Fruit fly (Drosophila melanogaster) whole organism, embryonic: ENCODE results near the gene CG2120.
A peak's percentile ranks its signal among the peaks of the same experiment; 100 is the strongest.

Experiments
- Awh ChIP-seq: fragments of 200-800 bp; sonication (Bioruptor generic); IDR thresholded peaks from 2 replicates; pipeline ENCODE4, ENCODE4 v1.3.6; 2022; ENCODE audit warnings: missing biosample characterization, missing genetic modification characterization
- B-H1 ChIP-seq: fragments of 200-800 bp; sonication (Bioruptor generic); IDR thresholded peaks from 3 replicates; pipeline ENCODE4 v1.3.6; 2022; ENCODE audit warnings: missing biosample characterization, missing genetic modification characterization
- BtbVII ChIP-seq: fragments of 200-800 bp; sonication (Bioruptor generic); optimal IDR thresholded peaks from 3 replicates; lab custom pipeline; 2017; ENCODE audit warnings: missing biosample characterization, mild to moderate bottlenecking, missing genetic modification characterization
- CG10209 ChIP-seq: fragments of 200-800 bp; sonication (Bioruptor generic); optimal IDR thresholded peaks from 3 replicates; lab custom pipeline; 2017; ENCODE audit warnings: missing biosample characterization, mild to moderate bottlenecking, missing genetic modification characterization, missing genetic modification reagents
- CG10267 ChIP-seq: fragments of 200-800 bp; sonication (Bioruptor generic); optimal IDR thresholded peaks from 2 replicates; lab custom pipeline; 2018; ENCODE audit warnings: missing biosample characterization, mild to moderate bottlenecking, missing genetic modification characterization, moderate library complexity
- CG10274 ChIP-seq: fragments of 200-800 bp; sonication (Bioruptor generic); optimal IDR thresholded peaks from 3 replicates; lab custom pipeline; 2017; ENCODE audit warnings: missing biosample characterization, mild to moderate bottlenecking, missing genetic modification characterization
- CG10462 ChIP-seq: fragments of 200-800 bp; sonication (Bioruptor generic); optimal IDR thresholded peaks from 2 replicates; lab custom pipeline; 2016; ENCODE audit warnings: missing biosample characterization, missing genetic modification characterization
- CG11085 ChIP-seq: fragments of 200-800 bp; sonication (Bioruptor generic); IDR thresholded peaks from 2 replicates; pipeline ENCODE4 v1.3.6; 2022; ENCODE audit warnings: missing biosample characterization, missing genetic modification characterization
- CG11247 ChIP-seq: fragments of 200-800 bp; sonication (Bioruptor generic); IDR thresholded peaks from 2 replicates; pipeline ENCODE4 v1.3.6; 2022; ENCODE audit warnings: missing biosample characterization, missing genetic modification characterization
- CG11456 ChIP-seq: fragments of 200-800 bp; sonication (Bioruptor generic); IDR thresholded peaks from 3 replicates; pipeline ENCODE4 v1.3.6; 2022; ENCODE audit warnings: missing biosample characterization, missing genetic modification characterization
- CG12155 ChIP-seq: fragments of 200-800 bp; sonication (Bioruptor generic); optimal IDR thresholded peaks from 3 replicates; lab custom pipeline; 2016; ENCODE audit warnings: missing biosample characterization, missing genetic modification characterization
- CG14710 ChIP-seq: fragments of 200-800 bp; sonication (Bioruptor generic); optimal IDR thresholded peaks from 3 replicates; lab custom pipeline; 2019; ENCODE audit warnings: missing biosample characterization, mild to moderate bottlenecking, missing genetic modification characterization, moderate library complexity
- CG15073 ChIP-seq: fragments of 200-800 bp; sonication (Bioruptor generic); optimal IDR thresholded peaks from 2 replicates; lab custom pipeline; 2016; ENCODE audit warnings: missing biosample characterization, missing genetic modification characterization
- CG15479 ChIP-seq: fragments of 200-800 bp; sonication (Bioruptor generic); optimal IDR thresholded peaks from 3 replicates; lab custom pipeline; 2019; ENCODE audit warnings: missing biosample characterization, mild to moderate bottlenecking, missing genetic modification characterization, moderate library complexity
- CG1603 ChIP-seq: fragments of 200-800 bp; sonication (Bioruptor generic); optimal IDR thresholded peaks from 2 replicates; lab custom pipeline; 2019; ENCODE audit warnings: missing biosample characterization, mild to moderate bottlenecking, missing genetic modification characterization, moderate library complexity
- CG18619 ChIP-seq: fragments of 200-800 bp; sonication (Bioruptor generic); optimal IDR thresholded peaks from 3 replicates; lab custom pipeline; 2017; ENCODE audit warnings: missing biosample characterization, mild to moderate bottlenecking, missing genetic modification characterization
- CG31224 ChIP-seq: fragments of 200-800 bp; sonication (Bioruptor generic); IDR thresholded peaks from 2 replicates; pipeline ENCODE4 v1.3.6; 2022; ENCODE audit warnings: missing biosample characterization, missing genetic modification characterization
- CG32772 ChIP-seq: fragments of 200-800 bp; sonication (Bioruptor generic); IDR thresholded peaks from 2 replicates; pipeline ENCODE4 v1.3.6; 2022; ENCODE audit warnings: missing biosample characterization, missing genetic modification characterization
- CG43689 ChIP-seq: fragments of 200-800 bp; sonication (Bioruptor generic); IDR thresholded peaks from 2 replicates; pipeline ENCODE4 v1.3.6; 2022; ENCODE audit warnings: missing biosample characterization, missing genetic modification characterization
- CG4820 ChIP-seq: fragments of 200-800 bp; sonication (Bioruptor generic); optimal IDR thresholded peaks from 3 replicates; lab custom pipeline; 2016; ENCODE audit warnings: missing biosample characterization, missing genetic modification characterization
- CG8388 ChIP-seq: fragments of 200-800 bp; sonication (Bioruptor generic); optimal IDR thresholded peaks from 2 replicates; lab custom pipeline; 2019; ENCODE audit warnings: missing biosample characterization, mild to moderate bottlenecking, missing genetic modification characterization, moderate library complexity
- CG9609 ChIP-seq: fragments of 200-800 bp; sonication (Bioruptor generic); optimal IDR thresholded peaks from 3 replicates; lab custom pipeline; 2016; ENCODE audit warnings: missing biosample characterization, missing genetic modification characterization
- Camta ChIP-seq: fragments of 200-800 bp; sonication (Bioruptor generic); optimal IDR thresholded peaks from 2 replicates; lab custom pipeline; 2016; ENCODE audit warnings: missing biosample characterization, missing genetic modification characterization
- E2f2 ChIP-seq: fragments of 200-800 bp; sonication (Bioruptor generic); IDR thresholded peaks from 2 replicates; pipeline ENCODE4 v1.3.6; 2022; ENCODE audit warnings: missing biosample characterization, missing genetic modification characterization
- Fer2 ChIP-seq: fragments of 200-800 bp; sonication (Bioruptor generic); optimal IDR thresholded peaks from 2 replicates; lab custom pipeline; 2018; ENCODE audit warnings: missing biosample characterization, mild to moderate bottlenecking, missing genetic modification characterization, moderate library complexity
- Max ChIP-seq: fragments of 200-800 bp; sonication (Bioruptor generic); optimal IDR thresholded peaks from 2 replicates; lab custom pipeline; 2016; ENCODE audit warnings: missing biosample characterization, mild to moderate bottlenecking, missing genetic modification characterization
- Med ChIP-seq: fragments of 200-800 bp; sonication (Bioruptor generic); peaks from one replicate; lab custom pipeline; 2016; ENCODE audit warnings: missing biosample characterization, missing genetic modification characterization, mild to moderate bottlenecking, inconsistent platforms, moderate library complexity
- Myb ChIP-seq: fragments of 200-800 bp; sonication (Bioruptor generic); optimal IDR thresholded peaks from 2 replicates; lab custom pipeline; 2016; ENCODE audit warnings: missing biosample characterization, missing genetic modification characterization
- Side ChIP-seq: fragments of 200-800 bp; sonication (Bioruptor generic); optimal IDR thresholded peaks from 2 replicates; lab custom pipeline; 2016; ENCODE audit warnings: missing biosample characterization, missing genetic modification characterization
- Sin3A ChIP-seq: fragments of >200 bp; optimal IDR thresholded peaks from 2 replicates; lab custom pipeline; 2018
- Six4 ChIP-seq: fragments of 200-800 bp; sonication (Bioruptor generic); optimal IDR thresholded peaks from 2 replicates; lab custom pipeline; 2016; ENCODE audit warnings: missing biosample characterization, missing genetic modification characterization
- Trl ChIP-seq, 3 experiments: fragments of >200 bp in 2 of 3; fragments of 200-800 bp in 1 of 3; sonication (Bioruptor generic) in 1 of 3; optimal IDR thresholded peaks; 2 replicates in 1 of 3; 3 replicates in 2 of 3; lab custom pipeline; 2016 to 2017; ENCODE audit warnings: missing biosample characterization in 1 of 3, missing genetic modification characterization in 1 of 3
- Xbp1 ChIP-seq: fragments of 200-800 bp; sonication (Bioruptor generic); optimal IDR thresholded peaks from 3 replicates; lab custom pipeline; 2016; ENCODE audit warnings: missing biosample characterization, mild to moderate bottlenecking, missing genetic modification characterization
- ase ChIP-seq: fragments of 200-800 bp; sonication (Bioruptor generic); IDR thresholded peaks from 3 replicates; pipeline ENCODE4 v1.3.6; 2022; ENCODE audit warnings: missing biosample characterization, missing genetic modification characterization
- crp ChIP-seq, 2 experiments: fragments of 200-800 bp; sonication (Bioruptor generic); optimal IDR thresholded peaks; 2 replicates in 1 of 2; 3 replicates in 1 of 2; lab custom pipeline; 2017; ENCODE audit warnings: missing biosample characterization in 2 of 2, missing genetic modification characterization in 2 of 2, mild to moderate bottlenecking in 1 of 2, moderate library complexity in 1 of 2
- dm ChIP-seq: fragments of 200-800 bp; sonication (Bioruptor generic); optimal IDR thresholded peaks from 3 replicates; lab custom pipeline; 2016; ENCODE audit warnings: missing biosample characterization, missing genetic modification characterization
- dmrt99B ChIP-seq: fragments of 200-800 bp; sonication (Bioruptor generic); optimal IDR thresholded peaks from 2 replicates; lab custom pipeline; 2018; ENCODE audit warnings: missing biosample characterization, mild to moderate bottlenecking, missing genetic modification characterization, moderate library complexity
- fd64A ChIP-seq: fragments of 200-800 bp; sonication (Bioruptor generic); optimal IDR thresholded peaks from 3 replicates; lab custom pipeline; 2018; ENCODE audit warnings: missing biosample characterization, mild to moderate bottlenecking, missing genetic modification characterization
- gro ChIP-seq: fragments of 200-800 bp; sonication (Bioruptor generic); optimal IDR thresholded peaks from 2 replicates; lab custom pipeline; 2016; ENCODE audit warnings: missing biosample characterization, missing genetic modification characterization
- ham ChIP-seq: fragments of 200-800 bp; sonication (Bioruptor generic); IDR thresholded peaks from 2 replicates; pipeline ENCODE4 v1.3.6; 2022; ENCODE audit warnings: missing biosample characterization, missing genetic modification characterization
- inv ChIP-seq: fragments of 200-800 bp; sonication (Bioruptor generic); IDR thresholded peaks from 2 replicates; pipeline ENCODE4 v1.3.6; 2022; ENCODE audit warnings: missing biosample characterization, missing genetic modification characterization; ENCODE audit not compliant: partially characterized antibody
- maf-S ChIP-seq: fragments of 200-800 bp; sonication (Bioruptor generic); optimal IDR thresholded peaks from 2 replicates; lab custom pipeline; 2016; ENCODE audit warnings: missing biosample characterization, missing genetic modification characterization
- nau ChIP-seq: fragments of 200-800 bp; sonication (Bioruptor generic); optimal IDR thresholded peaks from 3 replicates; lab custom pipeline; 2017; ENCODE audit warnings: missing biosample characterization, mild to moderate bottlenecking, missing genetic modification characterization, missing genetic modification reagents
- nmo ChIP-seq: fragments of 200-800 bp; sonication (Bioruptor generic); optimal IDR thresholded peaks from 2 replicates; lab custom pipeline; 2018; ENCODE audit warnings: missing biosample characterization, mild to moderate bottlenecking, missing genetic modification characterization, moderate library complexity
- pum ChIP-seq: fragments of 200-800 bp; sonication (Bioruptor generic); optimal IDR thresholded peaks from 2 replicates; lab custom pipeline; 2016; ENCODE audit warnings: missing biosample characterization, missing genetic modification characterization
- rib ChIP-seq: fragments of 200-800 bp; sonication (Bioruptor generic); IDR thresholded peaks from 2 replicates; pipeline ENCODE4 v1.3.6; 2022; ENCODE audit warnings: missing biosample characterization, missing genetic modification characterization
- scrt ChIP-seq: fragments of 200-800 bp; sonication (Bioruptor generic); optimal IDR thresholded peaks from 2 replicates; lab custom pipeline; 2018; ENCODE audit warnings: missing biosample characterization, mild to moderate bottlenecking, missing genetic modification characterization, moderate library complexity
- trem ChIP-seq: fragments of 200-800 bp; optimal IDR thresholded peaks from 3 replicates; lab custom pipeline; 2019; ENCODE audit warnings: missing biosample characterization, mild to moderate bottlenecking, missing genetic modification characterization, moderate library complexity
- tup ChIP-seq: fragments of 200-800 bp; sonication (Bioruptor generic); optimal IDR thresholded peaks from 2 replicates; lab custom pipeline; 2016; ENCODE audit warnings: missing biosample characterization, mild to moderate bottlenecking, missing genetic modification characterization, moderate library complexity
- unpg ChIP-seq: fragments of 200-800 bp; sonication (Bioruptor generic); optimal IDR thresholded peaks from 3 replicates; lab custom pipeline; 2018; ENCODE audit warnings: missing biosample characterization, mild to moderate bottlenecking, missing genetic modification characterization, moderate library complexity
- usp ChIP-seq: fragments of >200 bp; optimal IDR thresholded peaks from 2 replicates; lab custom pipeline; 2017; ENCODE audit warnings: missing biosample characterization, missing genetic modification characterization
- vvl ChIP-seq: fragments of 200-800 bp; sonication (Bioruptor generic); IDR thresholded peaks from 2 replicates; pipeline ENCODE4 v1.3.6; 2022; ENCODE audit warnings: missing biosample characterization, missing genetic modification characterization

The CG2120 gene

dm6 chrX:8120939-8121338, 14.7 kb upstream of the CG2120 start, which contains the start of gene CG2260 (continued):
- TF ChIP-seq unpg (GFP tag; lab: Kevin White, UChicago) (no peak), E2f2 (GFP tag; lab: Robert Waterston, UW) (peak; percentile 92), dmrt99B (tag; lab: Kevin White, UChicago) (no peak), CG11456 (GFP tag; lab: Robert Waterston, UW) (no peak), B-H1 (GFP tag; lab: Robert Waterston, UW) (no peak), maf-S (no peak), CG14710 (peak; percentile 18), inv (no peak), Side (GFP tag; lab: Kevin White, UChicago) (no peak), CG43689 (no peak), Xbp1 (no peak), CG18619 (GFP tag; lab: Kevin White, UChicago) (no peak), CG31224 (GFP tag; lab: Robert Waterston, UW) (no peak), CG11247 (GFP tag; lab: Robert Waterston, UW) (no peak), fd64A (no peak), rib (GFP tag; lab: Robert Waterston, UW) (no peak), CG10462 (GFP tag; lab: Kevin White, UChicago) (no peak), trem (peak; percentile 12), Awh (GFP tag; lab: Robert Waterston, UW) (no peak), ase (GFP tag; lab: Robert Waterston, UW) (no peak), CG10274 (GFP tag; lab: Kevin White, UChicago) (no peak), Max (GFP tag; lab: Kevin White, UChicago) (peak; percentile 57), CG9609 (GFP tag; lab: Kevin White, UChicago) (no peak), CG10267 (peak; percentile 13), CG4820 (no peak), crp (GFP tag; optimal IDR thresholded peaks at IDR 0.05; lab: Kevin White, UChicago) (peak; percentile 41 to 91), gro (no peak), BtbVII (no peak), Sin3A (lab: Kevin White, UChicago) (peak; percentile 8), Camta (GFP tag; lab: Kevin White, UChicago) (no peak), usp (GFP tag; lab: Kevin White, UChicago) (no peak), CG8388 (GFP tag; lab: Kevin White, UChicago) (no peak), CG11085 (GFP tag; lab: Robert Waterston, UW) (no peak), CG32772 (GFP tag; lab: Robert Waterston, UW) (no peak), tup (GFP tag; lab: Kevin White, UChicago) (no peak), Trl (optimal IDR thresholded peaks at IDR 0.05; lab: Kevin White, UChicago) (no peak), Trl (GFP tag; optimal IDR thresholded peaks at IDR 0.05; lab: Kevin White, UChicago) (no peak), Myb (GFP tag; lab: Kevin White, UChicago) (peak; percentile 19), CG12155 (GFP tag; lab: Kevin White, UChicago) (no peak), CG15479 (GFP tag; lab: Kevin White, UChicago) (no peak), ham (GFP tag; lab: Robert Waterston, UW) (no peak), pum (GFP tag; lab: Kevin White, UChicago) (no peak), CG15073 (GFP tag; lab: Kevin White, UChicago) (no peak), Med (peak; percentile 41), CG1603 (tag; lab: Kevin White, UChicago) (peak; percentile 31), nau (GFP tag; lab: Kevin White, UChicago) (no peak), dm (GFP tag; lab: Kevin White, UChicago) (peak; percentile 82), Fer2 (tag; lab: Kevin White, UChicago) (no peak), CG10209 (GFP tag; lab: Kevin White, UChicago) (no peak), scrt (peak; percentile 20), nmo (GFP tag; lab: Kevin White, UChicago) (no peak), vvl (GFP tag; lab: Robert Waterston, UW) (peak; percentile 85), Six4 (no peak)
